Fruit fly (Drosophila melanogaster) Kc167 (cell line): ENCODE measurements around the gene Glut1.

Experiments
- h ChIP-seq: fragments of >200 bp; optimal IDR thresholded peaks from 3 replicates; lab custom pipeline; 2018; ENCODE audit warnings: missing external identifiers
- psq ChIP-seq: fragments of >200 bp; optimal IDR thresholded peaks from 2 replicates; lab custom pipeline; 2017; ENCODE audit warnings: missing external identifiers

- TF ChIP-seq h, result no peak
- no peak for TF ChIP-seq psq (lab: Kevin White, UChicago)
These were observed 79.8 kb downstream of the Glut1 start, which contains the start of gene aln for dm6 chr3L:993709-994108.
